Worm (Caenorhabditis elegans): ENCODE results near the gene dnj-10.

dnj-10 gene

ce11 chrIII:8639188-8639795, 8.3 kb downstream of the dnj-10 start, which contains the start of gene fip-1 (continued):
- peak; percentile 33 for TF ChIP-seq unc-130 (GFP tag; optimal IDR thresholded peaks at IDR 0.05)
- no peak for TF ChIP-seq F37D6.2 (tag; optimal IDR thresholded peaks at IDR 0.05)
- TF ChIP-seq nhr-41 (GFP tag; IDR thresholded peaks at IDR 0.05): no peak
- no peak for TF ChIP-seq ces-1 (GFP tag; optimal IDR thresholded peaks at IDR 0.05)
- no peak for TF ChIP-seq jun-1 (tag; optimal IDR thresholded peaks at IDR 0.05)
- no peak for TF ChIP-seq nhr-11 (tag; optimal IDR thresholded peaks at IDR 0.05)
- TF ChIP-seq snpc-4 (tag; optimal IDR thresholded peaks at IDR 0.05): no peak
- no peak for TF ChIP-seq lin-29 (GFP tag; IDR thresholded peaks at IDR 0.05)
- TF ChIP-seq daf-12 (tag; optimal IDR thresholded peaks at IDR 0.05): no peak
- 0 out of 2 replicates have a peak, but pooled peaks have one; percentile 57 for TF ChIP-seq madf-9 (GFP tag; conservative IDR thresholded peaks at IDR 0.05)
- TF ChIP-seq hif-1 (tag; optimal IDR thresholded peaks at IDR 0.05): no peak
- peak; percentile 20 for TF ChIP-seq nhr-48 (tag; optimal IDR thresholded peaks at IDR 0.05)
- TF ChIP-seq vab-7 (GFP tag; IDR thresholded peaks at IDR 0.05): peak; percentile 81
- no peak for TF ChIP-seq ZK546.5 (tag; optimal IDR thresholded peaks at IDR 0.05)
- no peak for TF ChIP-seq saeg-2 (GFP tag; IDR thresholded peaks at IDR 0.05)
- TF ChIP-seq madf-5 (GFP tag; IDR thresholded peaks at IDR 0.05): peak; percentile 40 to 69; a peak in 1 of 4 replicates
- no peak for TF ChIP-seq nhr-28 (tag; optimal IDR thresholded peaks at IDR 0.05)
- no peak for TF ChIP-seq mxl-3 (GFP tag; optimal IDR thresholded peaks at IDR 0.05)
- peak; percentile 91 for TF ChIP-seq dmd-8 (GFP tag; IDR thresholded peaks at IDR 0.05)
- no peak for TF ChIP-seq lin-1 (GFP tag; IDR thresholded peaks at IDR 0.05)
- peak; percentile 41 for TF ChIP-seq hlh-30 (tag; optimal IDR thresholded peaks at IDR 0.05; ENCODE audit: insufficient read depth)
- TF ChIP-seq Y48G9A.11 (GFP tag; IDR thresholded peaks at IDR 0.05): no peak; the same call in none of the 2 replicates
- no peak for TF ChIP-seq attf-4 (tag; optimal IDR thresholded peaks at IDR 0.05)
- no peak for TF ChIP-seq lsy-2 (tag; optimal IDR thresholded peaks at IDR 0.05)

ce11 chrIII:8643639-8644038, 12.7 kb downstream of the dnj-10 start, which contains the start of gene twk-7:
TSS of gene twk-7 (minus strand) at chrIII:8643739.
- no peak for TF ChIP-seq nhr-48 (tag; optimal IDR thresholded peaks at IDR 0.05)
- no peak for TF ChIP-seq daf-8 (GFP tag; IDR thresholded peaks at IDR 0.05)
- no peak for TF ChIP-seq fkh-10 (GFP tag; optimal IDR thresholded peaks at IDR 0.05)
- TF ChIP-seq lin-13 (GFP tag; optimal IDR thresholded peaks at IDR 0.05): no peak
- TF ChIP-seq dmd-8 (GFP tag; IDR thresholded peaks at IDR 0.05): no peak
- TF ChIP-seq hmg-1.1 (GFP tag; IDR thresholded peaks at IDR 0.05): no peak
- TF ChIP-seq mxl-3 (GFP tag; optimal IDR thresholded peaks at IDR 0.05): no peak
- no peak for TF ChIP-seq ztf-11 (tag; optimal IDR thresholded peaks at IDR 0.05)
- TF ChIP-seq nhr-11 (tag; optimal IDR thresholded peaks at IDR 0.05): no peak
- TF ChIP-seq lim-7 (GFP tag; IDR thresholded peaks at IDR 0.05): no peak
- no peak for TF ChIP-seq nhr-77 (tag; optimal IDR thresholded peaks at IDR 0.05)
- no peak for TF ChIP-seq mep-1 (tag; optimal IDR thresholded peaks at IDR 0.05)
- no peak for TF ChIP-seq lsy-2 (tag; optimal IDR thresholded peaks at IDR 0.05)
- TF ChIP-seq zip-11 (GFP tag; IDR thresholded peaks at IDR 0.05): no peak
- no peak for TF ChIP-seq Y48G9A.11 (GFP tag; IDR thresholded peaks at IDR 0.05)
- TF ChIP-seq snpc-4 (tag; optimal IDR thresholded peaks at IDR 0.05): no peak
- TF ChIP-seq ZK546.5 (tag; optimal IDR thresholded peaks at IDR 0.05): no peak
- TF ChIP-seq spr-3 (GFP tag; optimal IDR thresholded peaks at IDR 0.05): no peak
- TF ChIP-seq hlh-30 (tag; optimal IDR thresholded peaks at IDR 0.05; ENCODE audit: insufficient read depth): no peak
- TF ChIP-seq php-3 (GFP tag; IDR thresholded peaks at IDR 0.05): no peak

ce11 chrIII:8646021-8646420, 15.1 kb downstream of the dnj-10 start:
- TF ChIP-seq egl-43 (GFP tag; IDR thresholded peaks at IDR 0.05) (no peak), hmg-1.1 (GFP tag; IDR thresholded peaks at IDR 0.05) (0 out of 2 replicates have a peak, but pooled peaks have one; percentile 12), mxl-3 (GFP tag; optimal IDR thresholded peaks at IDR 0.05) (no peak), set-16 (GFP tag; IDR thresholded peaks at IDR 0.05) (no peak), pqm-1 (tag; optimal IDR thresholded peaks at IDR 0.05) (no peak), ctbp-1 (GFP tag; IDR thresholded peaks at IDR 0.05) (0 out of 2 replicates have a peak, but pooled peaks have one; percentile 32), ceh-28 (tag; optimal IDR thresholded peaks at IDR 0.05) (no peak), mep-1 (tag; optimal IDR thresholded peaks at IDR 0.05) (no peak), T20F7.1 (GFP tag; optimal IDR thresholded peaks at IDR 0.05) (peak; percentile 13), madf-9 (GFP tag; conservative IDR thresholded peaks at IDR 0.05) (no peak), ces-1 (GFP tag; optimal IDR thresholded peaks at IDR 0.05) (no peak), egl-27 (tag; optimal IDR thresholded peaks at IDR 0.05) (no peak), T26A8.4 (GFP tag; IDR thresholded peaks at IDR 0.05) (0 out of 2 replicates have a peak, but pooled peaks have one; percentile 11), F26F4.8 (GFP tag; conservative IDR thresholded peaks at IDR 0.05) (0 out of 2 replicates have a peak, but pooled peaks have one; percentile 42), lim-7 (GFP tag; IDR thresholded peaks at IDR 0.05) (peak; percentile 77), Y105C5A.15 (GFP tag; IDR thresholded peaks at IDR 0.05) (no peak), dmd-9 (GFP tag; IDR thresholded peaks at IDR 0.05) (no peak), daf-12 (tag; optimal IDR thresholded peaks at IDR 0.05) (no peak), rbr-2 (tag; optimal IDR thresholded peaks at IDR 0.05) (no peak)

All from whole organism, L4 larva.